Fruit fly (Drosophila melanogaster): ENCODE measurements around the gene CG31637.

dm6 chr2L:6532977-6533376 lies 34.5 kb downstream of the CG31637 start:
- TF ChIP-seq CG8478 (optimal IDR thresholded peaks at IDR 0.05) (no peak), CTCF (optimal IDR thresholded peaks at IDR 0.05) (no peak)

All from S2 (cell line).